Fruit fly (Drosophila melanogaster) whole organism, embryonic: ENCODE results near the gene Lamtor4.

Source experiments
- Awh ChIP-seq: fragments of 200-800 bp; sonication (Bioruptor generic); IDR thresholded peaks from 2 replicates; pipeline ENCODE4, ENCODE4 v1.3.6; 2022; ENCODE audit warnings: missing biosample characterization, missing genetic modification characterization
- CG10321 ChIP-seq: fragments of 200-800 bp; sonication (Bioruptor generic); IDR thresholded peaks from 2 replicates; pipeline ENCODE4 v1.3.6; 2022; ENCODE audit warnings: missing biosample characterization, missing genetic modification characterization
- CG10366 ChIP-seq: fragments of 200-800 bp; sonication (Bioruptor generic); IDR thresholded peaks from 2 replicates; pipeline ENCODE4 v1.3.6; 2022; ENCODE audit warnings: missing biosample characterization, missing genetic modification characterization
- CG10979 ChIP-seq: fragments of 200-800 bp; sonication (Bioruptor generic); optimal IDR thresholded peaks from 2 replicates; lab custom pipeline; 2018; ENCODE audit warnings: missing biosample characterization, mild to moderate bottlenecking, missing genetic modification characterization, moderate library complexity
- CG12391 ChIP-seq: fragments of 200-800 bp; sonication (Bioruptor generic); optimal IDR thresholded peaks from 3 replicates; lab custom pipeline; 2018; ENCODE audit warnings: missing biosample characterization, mild to moderate bottlenecking, missing genetic modification characterization, moderate library complexity
- CG12769 ChIP-seq: fragments of 200-800 bp; sonication (Bioruptor generic); optimal IDR thresholded peaks from 2 replicates; lab custom pipeline; 2019; ENCODE audit warnings: missing biosample characterization, mild to moderate bottlenecking, missing genetic modification characterization, moderate library complexity
- CG13296 ChIP-seq: fragments of 200-800 bp; sonication (Bioruptor generic); optimal IDR thresholded peaks from 3 replicates; lab custom pipeline; 2018; ENCODE audit warnings: missing biosample characterization, mild to moderate bottlenecking, missing genetic modification characterization
- CG15479 ChIP-seq: fragments of 200-800 bp; sonication (Bioruptor generic); optimal IDR thresholded peaks from 3 replicates; lab custom pipeline; 2019; ENCODE audit warnings: missing biosample characterization, mild to moderate bottlenecking, missing genetic modification characterization, moderate library complexity
- CG17385 ChIP-seq: fragments of 200-800 bp; sonication (Bioruptor generic); optimal IDR thresholded peaks from 3 replicates; lab custom pipeline; 2018; ENCODE audit warnings: missing biosample characterization, mild to moderate bottlenecking, missing genetic modification characterization
- CG30403 ChIP-seq: fragments of 200-800 bp; sonication (Bioruptor generic); optimal IDR thresholded peaks from 3 replicates; lab custom pipeline; 2016; ENCODE audit warnings: missing biosample characterization, missing genetic modification characterization
- CG30431 ChIP-seq: fragments of 200-800 bp; sonication (Bioruptor generic); optimal IDR thresholded peaks from 2 replicates; lab custom pipeline; 2017; ENCODE audit warnings: missing biosample characterization, missing genetic modification characterization
- CG31388 ChIP-seq: fragments of 200-800 bp; sonication (Bioruptor generic); optimal IDR thresholded peaks from 2 replicates; lab custom pipeline; 2016; ENCODE audit warnings: missing biosample characterization, missing genetic modification characterization
- CG32532 ChIP-seq: fragments of 200-800 bp; sonication (Bioruptor generic); IDR thresholded peaks from 2 replicates; pipeline ENCODE4 v1.3.6; 2022; ENCODE audit warnings: missing biosample characterization, missing genetic modification characterization
- CG3407 ChIP-seq: fragments of 200-800 bp; sonication (Bioruptor generic); optimal IDR thresholded peaks from 2 replicates; lab custom pipeline; 2018; ENCODE audit warnings: missing biosample characterization, mild to moderate bottlenecking, missing genetic modification characterization
- CG4820 ChIP-seq: fragments of 200-800 bp; sonication (Bioruptor generic); optimal IDR thresholded peaks from 3 replicates; lab custom pipeline; 2016; ENCODE audit warnings: missing biosample characterization, missing genetic modification characterization
- CG6272 ChIP-seq: fragments of 200-800 bp; sonication (Bioruptor generic); IDR thresholded peaks from 2 replicates; pipeline ENCODE4 v1.3.6; 2022; ENCODE audit warnings: missing biosample characterization, missing genetic modification characterization
- CG6791 ChIP-seq: fragments of 200-800 bp; sonication (Bioruptor generic); IDR thresholded peaks from 3 replicates; pipeline ENCODE4 v1.3.6; 2022; ENCODE audit warnings: missing biosample characterization, missing genetic modification characterization; ENCODE audit not compliant: partially characterized antibody
- CG6813 ChIP-seq: fragments of 200-800 bp; sonication (Bioruptor generic); optimal IDR thresholded peaks from 2 replicates; lab custom pipeline; 2017; ENCODE audit warnings: missing biosample characterization, missing genetic modification characterization, mild to moderate bottlenecking, moderate library complexity, missing genetic modification reagents
- CG8765 ChIP-seq: fragments of 200-800 bp; sonication (Bioruptor generic); IDR thresholded peaks from 2 replicates; pipeline ENCODE4 v1.3.6; 2022; ENCODE audit warnings: missing biosample characterization, missing genetic modification characterization
- CG9215 ChIP-seq: fragments of 200-800 bp; sonication (Bioruptor generic); IDR thresholded peaks from 2 replicates; pipeline ENCODE4 v1.3.6; 2022; ENCODE audit warnings: missing biosample characterization, missing genetic modification characterization
- CG9932 ChIP-seq: fragments of 200-800 bp; sonication (Bioruptor generic); IDR thresholded peaks from 2 replicates; pipeline ENCODE4 v1.3.6; 2022; ENCODE audit warnings: missing biosample characterization, missing genetic modification characterization
- CTCF ChIP-seq: fragments of 200-800 bp; sonication (Bioruptor generic); optimal IDR thresholded peaks from 2 replicates; lab custom pipeline; 2017; ENCODE audit warnings: missing biosample characterization, mild to moderate bottlenecking, missing genetic modification characterization, moderate library complexity
- Dll ChIP-seq: fragments of 200-800 bp; sonication (Bioruptor generic); IDR thresholded peaks from 4 replicates; pipeline ENCODE4 v1.3.6; 2022; ENCODE audit warnings: missing biosample characterization, missing genetic modification characterization; ENCODE audit not compliant: partially characterized antibody
- Eip74EF ChIP-seq, 2 experiments: fragments of 200-800 bp in 1 of 2; fragments of >200 bp in 1 of 2; sonication (Bioruptor generic) in 1 of 2; optimal IDR thresholded peaks; 2 replicates each; lab custom pipeline; 2017 to 2019; ENCODE audit warnings: missing biosample characterization in 2 of 2, missing genetic modification characterization in 2 of 2, mild to moderate bottlenecking in 1 of 2, moderate library complexity in 1 of 2
- Fer1 ChIP-seq: fragments of 200-800 bp; sonication (Bioruptor generic); optimal IDR thresholded peaks from 2 replicates; lab custom pipeline; 2017; ENCODE audit warnings: missing biosample characterization, mild to moderate bottlenecking, missing genetic modification characterization
- HLH3B ChIP-seq: fragments of 200-800 bp; sonication (Bioruptor generic); IDR thresholded peaks from 2 replicates; pipeline ENCODE4 v1.3.6; 2022; ENCODE audit warnings: missing biosample characterization, missing genetic modification characterization
- HmgZ ChIP-seq: fragments of 200-800 bp; sonication (Bioruptor generic); optimal IDR thresholded peaks from 2 replicates; lab custom pipeline; 2018; ENCODE audit warnings: missing biosample characterization, mild to moderate bottlenecking, missing genetic modification characterization
- Lhr ChIP-seq: fragments of 200-800 bp; sonication (Bioruptor generic); optimal IDR thresholded peaks from 3 replicates; lab custom pipeline; 2017; ENCODE audit warnings: mild to moderate bottlenecking, missing biosample characterization, missing genetic modification reagents, missing genetic modification characterization
- Lim3 ChIP-seq: fragments of 200-800 bp; sonication (Bioruptor generic); IDR thresholded peaks from 2 replicates; pipeline ENCODE4 v1.3.6; 2022; ENCODE audit warnings: missing biosample characterization, missing genetic modification characterization
- MBD-R2 ChIP-seq: fragments of 200-800 bp; sonication (Bioruptor generic); IDR thresholded peaks from 2 replicates; pipeline ENCODE4 v1.3.6; 2022; ENCODE audit warnings: missing biosample characterization, missing genetic modification characterization
- Nf-YB ChIP-seq: fragments of 200-800 bp; sonication (Bioruptor generic); optimal IDR thresholded peaks from 3 replicates; lab custom pipeline; 2019; ENCODE audit warnings: missing biosample characterization, mild to moderate bottlenecking, missing genetic modification characterization, moderate library complexity
- Nf-YC ChIP-seq: fragments of 200-800 bp; optimal IDR thresholded peaks from 3 replicates; lab custom pipeline; 2019; ENCODE audit warnings: missing biosample characterization, mild to moderate bottlenecking, missing genetic modification characterization, moderate library complexity
- PHDP ChIP-seq: fragments of 200-800 bp; sonication (Bioruptor generic); optimal IDR thresholded peaks from 3 replicates; lab custom pipeline; 2018; ENCODE audit warnings: missing biosample characterization, mild to moderate bottlenecking, missing genetic modification characterization, moderate library complexity
- Pdp1 ChIP-seq, 2 experiments: fragments of 200-800 bp; sonication (Bioruptor generic); optimal IDR thresholded peaks; 3 replicates each; lab custom pipeline; 2016; ENCODE audit warnings: missing biosample characterization in 2 of 2, missing genetic modification characterization in 2 of 2, mild to moderate bottlenecking in 1 of 2, moderate library complexity in 1 of 2
- TFAM ChIP-seq: fragments of 200-800 bp; sonication (Bioruptor generic); optimal IDR thresholded peaks from 2 replicates; lab custom pipeline; 2017; ENCODE audit warnings: missing biosample characterization, missing genetic modification characterization, inconsistent platforms
- Xrp1 ChIP-seq: fragments of 200-800 bp; sonication (Bioruptor generic); IDR thresholded peaks from 2 replicates; pipeline ENCODE4 v1.3.6; 2022; ENCODE audit warnings: missing biosample characterization, missing genetic modification characterization
- dm ChIP-seq: fragments of 200-800 bp; sonication (Bioruptor generic); optimal IDR thresholded peaks from 3 replicates; lab custom pipeline; 2016; ENCODE audit warnings: missing biosample characterization, missing genetic modification characterization
- dpn ChIP-seq, 2 experiments: fragments of 200-800 bp; sonication (Bioruptor generic); optimal IDR thresholded peaks; 3 replicates each; lab custom pipeline; 2016; ENCODE audit warnings: missing biosample characterization in 2 of 2, missing genetic modification characterization in 2 of 2
- exex ChIP-seq: fragments of 200-800 bp; sonication (Bioruptor generic); optimal IDR thresholded peaks from 4 replicates; lab custom pipeline; 2018; ENCODE audit warnings: missing biosample characterization, mild to moderate bottlenecking, missing genetic modification characterization, moderate library complexity
- gsb-n ChIP-seq: fragments of 200-800 bp; sonication (Bioruptor generic); optimal IDR thresholded peaks from 3 replicates; lab custom pipeline; 2018; ENCODE audit warnings: missing biosample characterization, mild to moderate bottlenecking, missing genetic modification characterization
- hth ChIP-seq: fragments of >200 bp; optimal IDR thresholded peaks from 2 replicates; lab custom pipeline; 2017; ENCODE audit warnings: inconsistent platforms
- pfk ChIP-seq: fragments of 200-800 bp; sonication (Bioruptor generic); optimal IDR thresholded peaks from 2 replicates; lab custom pipeline; 2018; ENCODE audit warnings: missing biosample characterization, mild to moderate bottlenecking, missing genetic modification characterization, moderate library complexity
- sens-2 ChIP-seq: fragments of 200-800 bp; sonication (Bioruptor generic); IDR thresholded peaks from 2 replicates; pipeline ENCODE4 v1.3.6; 2022; ENCODE audit warnings: missing biosample characterization, missing genetic modification characterization
- sisA ChIP-seq: fragments of 200-800 bp; sonication (Bioruptor generic); IDR thresholded peaks from 2 replicates; pipeline ENCODE4 v1.3.6; 2022; ENCODE audit warnings: missing biosample characterization, missing genetic modification characterization
- so ChIP-seq: fragments of 200-800 bp; sonication (Bioruptor generic); IDR thresholded peaks from 3 replicates; pipeline ENCODE4 v1.3.6; 2022; ENCODE audit warnings: missing biosample characterization, missing genetic modification characterization
- sug ChIP-seq: fragments of 200-800 bp; optimal IDR thresholded peaks from 2 replicates; lab custom pipeline; 2019; ENCODE audit warnings: missing biosample characterization, mild to moderate bottlenecking, missing genetic modification characterization, moderate library complexity
- trh ChIP-seq: fragments of 200-800 bp; sonication (Bioruptor generic); optimal IDR thresholded peaks from 2 replicates; lab custom pipeline; 2016; ENCODE audit warnings: missing biosample characterization, missing genetic modification characterization
- tup ChIP-seq: fragments of 200-800 bp; sonication (Bioruptor generic); optimal IDR thresholded peaks from 2 replicates; lab custom pipeline; 2016; ENCODE audit warnings: missing biosample characterization, mild to moderate bottlenecking, missing genetic modification characterization, moderate library complexity
- vnd ChIP-seq: fragments of 200-800 bp; sonication (Bioruptor generic); IDR thresholded peaks from 3 replicates; pipeline ENCODE4 v1.3.6; 2022; ENCODE audit warnings: missing biosample characterization, missing genetic modification characterization; ENCODE audit not compliant: partially characterized antibody
- z ChIP-seq: fragments of 200-800 bp; sonication (Bioruptor generic); IDR thresholded peaks from 3 replicates; pipeline ENCODE4 v1.3.6; 2022; ENCODE audit warnings: missing biosample characterization, missing genetic modification characterization

Lamtor4 gene

dm6 chr3L:3928205-3928942 lies 31.7 kb downstream of the Lamtor4 start (continued):
- peak; percentile 51; the same call in 1 of the 2 replicates for TF ChIP-seq CG8765
- TF ChIP-seq CG30431 (GFP tag; lab: Kevin White, UChicago): peak; percentile 62
- TF ChIP-seq CG6813 (GFP tag; lab: Kevin White, UChicago): peak; percentile 77
- peak; percentile 92 for TF ChIP-seq exex (tag; lab: Kevin White, UChicago)
- peak; percentile 81 for TF ChIP-seq so
- peak; percentile 86 for TF ChIP-seq sug (tag; lab: Kevin White, UChicago)
- TF ChIP-seq trh (GFP tag; lab: Kevin White, UChicago): peak; percentile 45
- no peak for TF ChIP-seq CG6791 (GFP tag; lab: Robert Waterston, UW)
- peak; percentile 73 for TF ChIP-seq CG6272 (GFP tag; lab: Robert Waterston, UW)
- TF ChIP-seq z: no peak
- TF ChIP-seq hth (lab: Kevin White, UChicago): no peak
- peak; percentile 81 for TF ChIP-seq Lim3 (GFP tag; lab: Robert Waterston, UW)
- peak; percentile 22 for TF ChIP-seq CG15479
- peak; percentile 86 for TF ChIP-seq CG9215 (GFP tag; lab: Robert Waterston, UW)
- TF ChIP-seq tup (GFP tag; lab: Kevin White, UChicago): peak; percentile 73
- peak; percentile 92 for TF ChIP-seq PHDP (tag; lab: Kevin White, UChicago)
- TF ChIP-seq CG17385 (GFP tag; lab: Kevin White, UChicago): peak; percentile 87
- TF ChIP-seq Nf-YB (GFP tag; lab: Kevin White, UChicago): peak; percentile 59
- peak; percentile 32 for TF ChIP-seq CG3407 (GFP tag; lab: Kevin White, UChicago)
- TF ChIP-seq CG10366 (GFP tag; lab: Robert Waterston, UW): peak; percentile 90
- TF ChIP-seq CTCF: no peak
- peak; percentile 72 for TF ChIP-seq CG4820
- TF ChIP-seq dpn (GFP tag; optimal IDR thresholded peaks at IDR 0.05; lab: Kevin White, UChicago): peak; percentile 86 to 89
- TF ChIP-seq Lhr (GFP tag; lab: Kevin White, UChicago): no peak
- TF ChIP-seq Fer1 (GFP tag; lab: Kevin White, UChicago): peak; percentile 93
- TF ChIP-seq TFAM: no peak
- peak; percentile 85 for TF ChIP-seq CG30403 (GFP tag; lab: Kevin White, UChicago)
- no peak for TF ChIP-seq CG10979
- TF ChIP-seq CG12769 (tag; lab: Kevin White, UChicago): peak; percentile 97
- TF ChIP-seq Xrp1 (GFP tag; lab: Robert Waterston, UW): peak; percentile 84
- no peak for TF ChIP-seq gsb-n (tag; lab: Kevin White, UChicago)
- peak; percentile 90 for TF ChIP-seq CG9932 (GFP tag; lab: Robert Waterston, UW)
- TF ChIP-seq HmgZ: peak; percentile 95
- TF ChIP-seq Pdp1 (GFP tag; optimal IDR thresholded peaks at IDR 0.05; lab: Kevin White, UChicago): peak; percentile 76 to 79
- no peak for TF ChIP-seq vnd (GFP tag; lab: Robert Waterston, UW)
- no peak for TF ChIP-seq Dll (GFP tag; lab: Robert Waterston, UW)
- TF ChIP-seq Awh (GFP tag; lab: Robert Waterston, UW): peak; percentile 70
- peak; percentile 63 for TF ChIP-seq dm
- TF ChIP-seq CG31388 (GFP tag; lab: Kevin White, UChicago): peak; percentile 35
- TF ChIP-seq HLH3B (GFP tag; lab: Robert Waterston, UW): peak; percentile 82
- peak; percentile 70 for TF ChIP-seq Nf-YC (tag; lab: Kevin White, UChicago)
- TF ChIP-seq sisA (GFP tag; lab: Robert Waterston, UW): peak; percentile 87
- TF ChIP-seq MBD-R2 (GFP tag; lab: Robert Waterston, UW): peak; percentile 83; the same call in 1 of the 2 replicates
- peak; percentile 92 for TF ChIP-seq CG32532 (GFP tag; lab: Robert Waterston, UW)
- peak; percentile 47; the same call in 1 of the 2 replicates for TF ChIP-seq CG10321 (GFP tag; lab: Robert Waterston, UW)
- TF ChIP-seq sens-2 (GFP tag; lab: Robert Waterston, UW): peak; percentile 78
- TF ChIP-seq Eip74EF (GFP tag; optimal IDR thresholded peaks at IDR 0.05; lab: Kevin White, UChicago): peak in 1 of 2 experiments; percentile 37
- TF ChIP-seq CG12391 (tag; lab: Kevin White, UChicago): peak; percentile 86
- TF ChIP-seq pfk (GFP tag; lab: Kevin White, UChicago): no peak
- peak; percentile 89 for TF ChIP-seq CG13296 (GFP tag; lab: Kevin White, UChicago)
